ENCODE assay signal across 1 fruit fly cellular context in genomic region chrX:1370104-1370802, dm6.
TF ChIP-seq lines count a peak whose summit lies in the region.

TSS of gene ssx (plus strand) at chrX:1370580.

TF ChIP-seq in whole organism, embryonic, 481 proteins besides CTCF, POLR2A, EP300 and RAD21 (continued from another document):
- TF ChIP-seq jumu (GFP tag; optimal IDR thresholded peaks at IDR 0.05; lab: Kevin White, UChicago) (peak; percentile 36), az2 (GFP tag; optimal IDR thresholded peaks at IDR 0.05; lab: Kevin White, UChicago) (peak; percentile 20), ac (GFP tag; optimal IDR thresholded peaks at IDR 0.05; lab: Kevin White, UChicago) (no peak), vfl (GFP tag; optimal IDR thresholded peaks at IDR 0.05; lab: Kevin White, UChicago) (no peak), Gug (GFP tag; IDR thresholded peaks at IDR 0.05; lab: Robert Waterston, UW) (0 out of 4 replicates have a peak, but pooled peaks have one; percentile 23), crol (GFP tag; IDR thresholded peaks at IDR 0.05; lab: Robert Waterston, UW) (no peak), lola (GFP tag; optimal IDR thresholded peaks at IDR 0.05; lab: Kevin White, UChicago) (peak in 1 of 3 experiments; percentile 11), phol (tag; optimal IDR thresholded peaks at IDR 0.05; lab: Kevin White, UChicago) (no peak), CG17361 (GFP tag; IDR thresholded peaks at IDR 0.05; lab: Robert Waterston, UW) (0 out of 3 replicates have a peak, but pooled peaks have one; percentile 16), bowl (GFP tag; IDR thresholded peaks at IDR 0.05; lab: Robert Waterston, UW) (no peak), CG7928 (GFP tag; optimal IDR thresholded peaks at IDR 0.05; lab: Kevin White, UChicago) (no peak), repo (GFP tag; optimal IDR thresholded peaks at IDR 0.05; lab: Kevin White, UChicago) (no peak), HmgD (GFP tag; optimal IDR thresholded peaks at IDR 0.05; lab: Kevin White, UChicago) (no peak), C15 (GFP tag; IDR thresholded peaks at IDR 0.05; lab: Robert Waterston, UW) (no peak), wdn (GFP tag; IDR thresholded peaks at IDR 0.05; lab: Robert Waterston, UW) (peak; percentile 44; the same call in 1 of the 2 replicates), Doc3 (GFP tag; IDR thresholded peaks at IDR 0.05; lab: Robert Waterston, UW; ENCODE audit: partially characterized antibody) (peak; percentile 73), CG11723 (GFP tag; optimal IDR thresholded peaks at IDR 0.05; lab: Kevin White, UChicago) (peak; percentile 1), jing (GFP tag; optimal IDR thresholded peaks at IDR 0.05; lab: Kevin White, UChicago) (no peak), so (GFP tag; IDR thresholded peaks at IDR 0.05; lab: Robert Waterston, UW) (no peak), Oli (tag; optimal IDR thresholded peaks at IDR 0.05; lab: Kevin White, UChicago) (peak; percentile 4), Ravus (GFP tag; IDR thresholded peaks at IDR 0.05; lab: Robert Waterston, UW) (no peak), ems (GFP tag; optimal IDR thresholded peaks at IDR 0.05; lab: Kevin White, UChicago) (peak; percentile 17), B-H1 (GFP tag; IDR thresholded peaks at IDR 0.05; lab: Robert Waterston, UW) (no peak; the same call in 2 of the 3 replicates), Dip2 (GFP tag; IDR thresholded peaks at IDR 0.05; lab: Robert Waterston, UW) (no peak), sr (GFP tag; IDR thresholded peaks at IDR 0.05; lab: Robert Waterston, UW) (no peak), CG1024 (GFP tag; IDR thresholded peaks at IDR 0.05; lab: Robert Waterston, UW) (no peak), CG3847 (GFP tag; IDR thresholded peaks at IDR 0.05; lab: Robert Waterston, UW) (no peak), ham (GFP tag; IDR thresholded peaks at IDR 0.05; lab: Robert Waterston, UW) (no peak), Eip74EF (GFP tag; optimal IDR thresholded peaks at IDR 0.05; lab: Kevin White, UChicago) (no peak), CG14441 (GFP tag; IDR thresholded peaks at IDR 0.05; lab: Robert Waterston, UW) (peak; percentile 54), Hr3 (GFP tag; optimal IDR thresholded peaks at IDR 0.05; lab: Kevin White, UChicago) (peak; percentile 22), tap (tag; optimal IDR thresholded peaks at IDR 0.05; lab: Kevin White, UChicago) (no peak), CG13287 (GFP tag; IDR thresholded peaks at IDR 0.05; lab: Robert Waterston, UW; ENCODE audit: partially characterized antibody) (peak; percentile 88), knrl (GFP tag; IDR thresholded peaks at IDR 0.05; lab: Robert Waterston, UW; ENCODE audit: partially characterized antibody) (peak; percentile 76), Bgb (GFP tag; IDR thresholded peaks at IDR 0.05; lab: Robert Waterston, UW; ENCODE audit: partially characterized antibody) (peak; percentile 85), CG33213 (GFP tag; optimal IDR thresholded peaks at IDR 0.05; lab: Kevin White, UChicago) (peak; percentile 40), row (GFP tag; IDR thresholded peaks at IDR 0.05; lab: Robert Waterston, UW) (peak; percentile 65; the same call in 2 of the 3 replicates), Sry-δ (GFP tag; optimal IDR thresholded peaks at IDR 0.05; lab: Kevin White, UChicago) (peak; percentile 83), mirr (GFP tag; optimal IDR thresholded peaks at IDR 0.05; lab: Kevin White, UChicago) (no peak), TFAM (GFP tag; optimal IDR thresholded peaks at IDR 0.05; lab: Kevin White, UChicago) (no peak), CG8359 (GFP tag; optimal IDR thresholded peaks at IDR 0.05; lab: Kevin White, UChicago; ENCODE audit: borderline replicate concordance) (no peak), Xrp1 (GFP tag; IDR thresholded peaks at IDR 0.05; lab: Robert Waterston, UW) (peak; percentile 59), odd (GFP tag; optimal IDR thresholded peaks at IDR 0.05; lab: Kevin White, UChicago) (no peak), inv (GFP tag; IDR thresholded peaks at IDR 0.05; lab: Robert Waterston, UW; ENCODE audit: partially characterized antibody) (peak; percentile 71), Abd-B (GFP tag; optimal IDR thresholded peaks at IDR 0.05; lab: Kevin White, UChicago) (no peak), ro (GFP tag; IDR thresholded peaks at IDR 0.05; lab: Robert Waterston, UW) (no peak), cg (GFP tag; optimal IDR thresholded peaks at IDR 0.05; lab: Kevin White, UChicago) (peak; percentile 89), CG16815 (GFP tag; optimal IDR thresholded peaks at IDR 0.05; lab: Kevin White, UChicago) (no peak), Dp (GFP tag; optimal IDR thresholded peaks at IDR 0.05; lab: Kevin White, UChicago) (peak; percentile 42), rib (GFP tag; IDR thresholded peaks at IDR 0.05; lab: Robert Waterston, UW) (no peak), HLH3B (GFP tag; IDR thresholded peaks at IDR 0.05; lab: Robert Waterston, UW) (peak; percentile 34; the same call in 1 of the 2 replicates), Bteb2 (GFP tag; optimal IDR thresholded peaks at IDR 0.05; lab: Kevin White, UChicago) (peak; percentile 22), Dll (GFP tag; IDR thresholded peaks at IDR 0.05; lab: Robert Waterston, UW; ENCODE audit: partially characterized antibody) (peak; percentile 87), CG14710 (tag; optimal IDR thresholded peaks at IDR 0.05; lab: Kevin White, UChicago) (peak; percentile 28), CG10543 (GFP tag; optimal IDR thresholded peaks at IDR 0.05; lab: Kevin White, UChicago) (no peak), Antp (GFP tag; optimal IDR thresholded peaks at IDR 0.05; lab: Kevin White, UChicago) (peak; percentile 35), Kr (GFP tag; optimal IDR thresholded peaks at IDR 0.05; lab: Kevin White, UChicago) (no peak), H15 (GFP tag; IDR thresholded peaks at IDR 0.05; lab: Robert Waterston, UW) (no peak), Max (GFP tag; optimal IDR thresholded peaks at IDR 0.05; lab: Kevin White, UChicago) (no peak), ATbp (GFP tag; optimal IDR thresholded peaks at IDR 0.05; lab: Kevin White, UChicago) (peak; percentile 29), hkb (optimal IDR thresholded peaks at IDR 0.05; lab: Kevin White, UChicago) (no peak), hkb (GFP tag; IDR thresholded peaks at IDR 0.05; lab: Robert Waterston, UW) (peak; percentile 63), HmgZ (tag; optimal IDR thresholded peaks at IDR 0.05; lab: Kevin White, UChicago) (peak; percentile 23), CG18476 (GFP tag; optimal IDR thresholded peaks at IDR 0.05; lab: Kevin White, UChicago) (no peak), trh (GFP tag; optimal IDR thresholded peaks at IDR 0.05; lab: Kevin White, UChicago) (no peak), MBD-R2 (GFP tag; IDR thresholded peaks at IDR 0.05; lab: Robert Waterston, UW) (no peak; the same call in 1 of the 2 replicates), Hmx (GFP tag; optimal IDR thresholded peaks at IDR 0.05; lab: Kevin White, UChicago) (no peak), fu2 (GFP tag; optimal IDR thresholded peaks at IDR 0.05; lab: Kevin White, UChicago) (no peak), tup (GFP tag; optimal IDR thresholded peaks at IDR 0.05; lab: Kevin White, UChicago) (no peak), NfI (GFP tag; optimal IDR thresholded peaks at IDR 0.05; lab: Kevin White, UChicago) (peak; percentile 14), da (GFP tag; optimal IDR thresholded peaks at IDR 0.05; lab: Kevin White, UChicago) (no peak), tll (GFP tag; optimal IDR thresholded peaks at IDR 0.05; lab: Kevin White, UChicago) (peak in 1 of 2 experiments; percentile 79), CG6689 (GFP tag; IDR thresholded peaks at IDR 0.05; lab: Robert Waterston, UW) (peak; percentile 49; the same call in 1 of the 2 replicates), fru (optimal IDR thresholded peaks at IDR 0.05; lab: Kevin White, UChicago) (no peak), CG4707 (GFP tag; optimal IDR thresholded peaks at IDR 0.05; lab: Kevin White, UChicago) (no peak), Dip3 (GFP tag; optimal IDR thresholded peaks at IDR 0.05; lab: Kevin White, UChicago) (peak; percentile 49), Ada2b (GFP tag; IDR thresholded peaks at IDR 0.05; lab: Robert Waterston, UW) (peak; percentile 31; the same call in 1 of the 2 replicates), CG12155 (GFP tag; optimal IDR thresholded peaks at IDR 0.05; lab: Kevin White, UChicago) (no peak), grau (tag; optimal IDR thresholded peaks at IDR 0.05; lab: Kevin White, UChicago) (peak; percentile 39), luna (GFP tag; optimal IDR thresholded peaks at IDR 0.05; lab: Kevin White, UChicago) (peak; percentile 13), CHES-1-like (GFP tag; optimal IDR thresholded peaks at IDR 0.05; lab: Kevin White, UChicago) (peak; percentile 21), CG2712 (tag; optimal IDR thresholded peaks at IDR 0.05; lab: Kevin White, UChicago) (peak; percentile 49), CG7745 (tag; optimal IDR thresholded peaks at IDR 0.05; lab: Kevin White, UChicago) (no peak), CG12236 (GFP tag; optimal IDR thresholded peaks at IDR 0.05; lab: Kevin White, UChicago) (no peak), schlank (tag; optimal IDR thresholded peaks at IDR 0.05; lab: Kevin White, UChicago) (no peak), mam (GFP tag; optimal IDR thresholded peaks at IDR 0.05; lab: Kevin White, UChicago) (peak; percentile 42), CG18764 (GFP tag; optimal IDR thresholded peaks at IDR 0.05; lab: Kevin White, UChicago) (peak; percentile 24), CG17359 (tag; optimal IDR thresholded peaks at IDR 0.05; lab: Kevin White, UChicago) (peak; percentile 45), pan (optimal IDR thresholded peaks at IDR 0.05; lab: Kevin White, UChicago) (no peak), pan (GFP tag; optimal IDR thresholded peaks at IDR 0.05 in 1 of 2, IDR thresholded peaks at IDR 0.05 in 1 of 2) (peak in 1 of 2 experiments; percentile 60), dpn (GFP tag; optimal IDR thresholded peaks at IDR 0.05; lab: Kevin White, UChicago) (peak; percentile 23 to 47), chm (GFP tag; IDR thresholded peaks at IDR 0.05; lab: Robert Waterston, UW) (peak; percentile 34; the same call in 1 of the 2 replicates), Rx (GFP tag; IDR thresholded peaks at IDR 0.05; lab: Robert Waterston, UW) (peak; percentile 44; the same call in 1 of the 2 replicates), kni (GFP tag; optimal IDR thresholded peaks at IDR 0.05; lab: Kevin White, UChicago) (no peak), nau (GFP tag; optimal IDR thresholded peaks at IDR 0.05; lab: Kevin White, UChicago) (no peak), usp (GFP tag; optimal IDR thresholded peaks at IDR 0.05; lab: Kevin White, UChicago) (no peak), zen (tag; optimal IDR thresholded peaks at IDR 0.05; lab: Kevin White, UChicago) (no peak), CG32532 (GFP tag; IDR thresholded peaks at IDR 0.05; lab: Robert Waterston, UW) (peak; percentile 56; the same call in 1 of the 2 replicates), HLH54F (GFP tag; optimal IDR thresholded peaks at IDR 0.05; lab: Kevin White, UChicago) (peak; percentile 36), otp (GFP tag; IDR thresholded peaks at IDR 0.05; lab: Robert Waterston, UW) (peak; percentile 50; the same call in 1 of the 3 replicates), MESR4 (GFP tag; optimal IDR thresholded peaks at IDR 0.05; lab: Kevin White, UChicago) (peak; percentile 84), CG17385 (GFP tag; optimal IDR thresholded peaks at IDR 0.05; lab: Kevin White, UChicago) (peak; percentile 33), zen2 (GFP tag; IDR thresholded peaks at IDR 0.05; lab: Robert Waterston, UW; ENCODE audit: partially characterized antibody) (peak; percentile 70; the same call in 1 of the 3 replicates), CG10462 (GFP tag; optimal IDR thresholded peaks at IDR 0.05; lab: Kevin White, UChicago) (no peak), vvl (GFP tag; IDR thresholded peaks at IDR 0.05; lab: Robert Waterston, UW) (peak; percentile 52), dimm (GFP tag; IDR thresholded peaks at IDR 0.05; lab: Robert Waterston, UW) (no peak), seq (GFP tag; IDR thresholded peaks at IDR 0.05; lab: Robert Waterston, UW) (peak; percentile 47; the same call in 1 of the 2 replicates), CG6175 (GFP tag; IDR thresholded peaks at IDR 0.05; lab: Robert Waterston, UW) (no peak), CG18011 (GFP tag; optimal IDR thresholded peaks at IDR 0.05; lab: Kevin White, UChicago) (no peak), CG11247 (GFP tag; IDR thresholded peaks at IDR 0.05; lab: Robert Waterston, UW) (no peak), CG13775 (GFP tag; optimal IDR thresholded peaks at IDR 0.05; lab: Kevin White, UChicago) (peak; percentile 25), Atf-2 (GFP tag; optimal IDR thresholded peaks at IDR 0.05; lab: Kevin White, UChicago) (peak; percentile 27), Adf1 (GFP tag; IDR thresholded peaks at IDR 0.05; lab: Robert Waterston, UW) (no peak), CoRest (tag; optimal IDR thresholded peaks at IDR 0.05; lab: Kevin White, UChicago) (peak; percentile 3), gem (tag; optimal IDR thresholded peaks at IDR 0.05; lab: Kevin White, UChicago) (no peak), cwo (GFP tag; optimal IDR thresholded peaks at IDR 0.05; lab: Kevin White, UChicago) (no peak), chif (GFP tag; optimal IDR thresholded peaks at IDR 0.05; lab: Kevin White, UChicago) (no peak), Awh (GFP tag; IDR thresholded peaks at IDR 0.05; lab: Robert Waterston, UW) (0 out of 2 replicates have a peak, but pooled peaks have one; percentile 40), CG8281 (tag; optimal IDR thresholded peaks at IDR 0.05; lab: Kevin White, UChicago) (peak; percentile 94), CG13624 (GFP tag; optimal IDR thresholded peaks at IDR 0.05; lab: Kevin White, UChicago) (peak; percentile 23), CG3163 (GFP tag; optimal IDR thresholded peaks at IDR 0.05; lab: Kevin White, UChicago) (no peak), Dad (GFP tag; optimal IDR thresholded peaks at IDR 0.05; lab: Kevin White, UChicago) (no peak), CG6272 (GFP tag; IDR thresholded peaks at IDR 0.05; lab: Robert Waterston, UW) (no peak), CG11695 (GFP tag; IDR thresholded peaks at IDR 0.05; lab: Robert Waterston, UW) (0 out of 3 replicates have a peak, but pooled peaks have one; percentile 32)
